Fruit fly (Drosophila melanogaster): ENCODE results near the gene CG31221.

DNA sequence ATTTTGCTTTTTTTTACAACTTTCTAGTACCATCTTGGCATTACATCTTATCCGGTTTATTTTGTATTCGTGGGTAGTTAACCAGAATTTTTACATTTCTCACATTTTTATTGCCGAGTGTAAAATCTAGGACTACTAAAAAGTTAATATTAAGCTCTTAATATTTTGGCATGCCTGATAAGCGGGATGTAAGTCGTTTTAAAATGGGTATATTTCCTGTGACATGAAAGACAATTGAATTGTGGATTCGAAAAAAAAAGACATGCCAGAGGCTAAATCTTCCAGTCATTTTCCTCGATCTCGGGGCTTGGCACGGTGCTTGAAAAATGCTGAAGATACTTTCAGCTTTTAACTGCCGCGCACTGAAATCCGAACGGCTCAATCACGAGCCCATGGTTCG, 35.4 kb upstream of the CG31221 start, which contains the start of gene CG31245:
- no peak for TF ChIP-seq CG14711 (tag; optimal IDR thresholded peaks at IDR 0.05)
- TF ChIP-seq kay (GFP tag; ENCODE audit: borderline replicate concordance): no peak
- TF ChIP-seq pad (GFP tag; optimal IDR thresholded peaks at IDR 0.05): no peak
- no peak for TF ChIP-seq Mnt (GFP tag; optimal IDR thresholded peaks at IDR 0.05)
- no peak for TF ChIP-seq ovo (GFP tag; optimal IDR thresholded peaks at IDR 0.05)
- TF ChIP-seq cic (GFP tag; optimal IDR thresholded peaks at IDR 0.05): no peak
- TF ChIP-seq Crg-1 (GFP tag; optimal IDR thresholded peaks at IDR 0.05): no peak
- TF ChIP-seq toe (GFP tag; optimal IDR thresholded peaks at IDR 0.05): no peak
- no peak for TF ChIP-seq CG1620 (GFP tag; optimal IDR thresholded peaks at IDR 0.05)

Measured in whole organism, adult.